Worm (Caenorhabditis elegans): Measurements from ENCODE around the gene ketn-1.

DNA sequence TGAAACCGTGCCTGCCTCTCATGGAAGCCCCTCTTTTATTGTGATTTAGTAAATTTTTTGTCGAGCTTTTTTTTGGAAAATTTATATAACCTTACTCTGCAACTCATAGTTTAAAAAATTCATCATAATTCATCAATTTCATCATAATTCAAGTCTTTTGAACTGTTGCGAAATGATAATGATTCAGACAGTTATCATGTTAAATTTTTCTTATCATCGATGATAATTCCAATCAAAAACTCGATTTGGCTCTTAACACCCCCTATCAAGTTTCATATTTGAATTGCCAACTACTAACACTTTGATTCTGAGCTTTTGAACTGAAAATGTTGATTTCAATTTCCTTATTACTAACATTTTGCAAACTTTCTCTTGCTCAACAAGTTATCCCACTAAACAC is 2.5 kb upstream of the ketn-1 start, which contains the start of gene F54E2.1:
- TF ChIP-seq ama-1 (optimal IDR thresholded peaks at IDR 0.05) (no peak), flt-1 (GFP tag; IDR thresholded peaks at IDR 0.05) (no peak), tra-4 (tag; optimal IDR thresholded peaks at IDR 0.05) (no peak), B0310.2 (tag; optimal IDR thresholded peaks at IDR 0.05) (no peak), tbx-37 (GFP tag; conservative IDR thresholded peaks at IDR 0.05) (no peak), F13C5.2 (tag; optimal IDR thresholded peaks at IDR 0.05) (no peak), hnd-1 (tag; optimal IDR thresholded peaks at IDR 0.05) (no peak), pes-1 (GFP tag; IDR thresholded peaks at IDR 0.05) (no peak), hmbx-1 (tag; optimal IDR thresholded peaks at IDR 0.05) (no peak), scrt-1 (GFP tag; IDR thresholded peaks at IDR 0.05) (no peak), ceh-13 (GFP tag; optimal IDR thresholded peaks at IDR 0.05) (no peak), ets-7 (tag; optimal IDR thresholded peaks at IDR 0.05) (no peak)

Measured in whole organism, early embryonic.